Fruit fly (Drosophila melanogaster) whole organism, adult: ENCODE measurements around the gene Hmt4-20.
A peak's percentile ranks its signal among the peaks of the same experiment; 100 is the strongest.

Source experiments
- CG11617 ChIP-seq: fragments of 200-800 bp; sonication (Bioruptor generic); optimal IDR thresholded peaks from 2 replicates; lab custom pipeline; 2017; ENCODE audit warnings: mild to moderate bottlenecking, missing biosample characterization, missing genetic modification reagents, missing genetic modification characterization
- CG12768 ChIP-seq: fragments of 200-800 bp; sonication (Bioruptor generic); optimal IDR thresholded peaks from 2 replicates; lab custom pipeline; 2017; ENCODE audit warnings: missing biosample characterization, missing genetic modification characterization, mild to moderate bottlenecking, moderate library complexity, missing genetic modification reagents
- CG14711 ChIP-seq: fragments of 200-800 bp; sonication (Bioruptor generic); optimal IDR thresholded peaks from 2 replicates; lab custom pipeline; 2018; ENCODE audit warnings: missing biosample characterization, mild to moderate bottlenecking, missing genetic modification characterization, moderate library complexity
- CG1620 ChIP-seq: fragments of 200-800 bp; sonication (Bioruptor generic); optimal IDR thresholded peaks from 2 replicates; lab custom pipeline; 2016; ENCODE audit warnings: missing biosample characterization, missing genetic modification characterization
- CG33017 ChIP-seq: fragments of 200-800 bp; sonication (Bioruptor generic); optimal IDR thresholded peaks from 2 replicates; lab custom pipeline; 2018; ENCODE audit warnings: missing biosample characterization, mild to moderate bottlenecking, missing genetic modification characterization, moderate library complexity
- CG5204 ChIP-seq: fragments of 200-800 bp; sonication (Bioruptor generic); optimal IDR thresholded peaks from 2 replicates; lab custom pipeline; 2016; ENCODE audit warnings: missing biosample characterization, missing genetic modification characterization
- CG7045 ChIP-seq: fragments of 200-800 bp; sonication (Bioruptor generic); optimal IDR thresholded peaks from 2 replicates; lab custom pipeline; 2017; ENCODE audit warnings: missing biosample characterization, mild to moderate bottlenecking, missing genetic modification characterization
- CG7101 ChIP-seq: fragments of 200-800 bp; sonication (Bioruptor generic); optimal IDR thresholded peaks from 2 replicates; lab custom pipeline; 2018; ENCODE audit warnings: missing biosample characterization, mild to moderate bottlenecking, missing genetic modification characterization, moderate library complexity
- Clk ChIP-seq: fragments of 200-800 bp; sonication (Bioruptor generic); optimal IDR thresholded peaks from 2 replicates; lab custom pipeline; 2017; ENCODE audit warnings: missing biosample characterization, missing genetic modification characterization
- Crg-1 ChIP-seq: fragments of 200-800 bp; sonication (Bioruptor generic); optimal IDR thresholded peaks from 2 replicates; lab custom pipeline; 2016; ENCODE audit warnings: missing biosample characterization, missing genetic modification characterization
- Hr96 ChIP-seq: fragments of 200-800 bp; sonication (Bioruptor generic); optimal IDR thresholded peaks from 2 replicates; lab custom pipeline; 2016; ENCODE audit warnings: missing biosample characterization, missing genetic modification characterization
- Mnt ChIP-seq: fragments of 200-800 bp; sonication (Bioruptor generic); optimal IDR thresholded peaks from 2 replicates; lab custom pipeline; 2016; ENCODE audit warnings: missing biosample characterization, mild to moderate bottlenecking, missing genetic modification characterization
- bab1 ChIP-seq: fragments of 200-800 bp; sonication (Bioruptor generic); optimal IDR thresholded peaks from 3 replicates; lab custom pipeline; 2019; ENCODE audit warnings: missing biosample characterization, mild to moderate bottlenecking, missing genetic modification characterization, moderate library complexity
- cic ChIP-seq: fragments of 200-800 bp; sonication (Bioruptor generic); optimal IDR thresholded peaks from 2 replicates; lab custom pipeline; 2017; ENCODE audit warnings: missing biosample characterization, mild to moderate bottlenecking, missing genetic modification characterization, moderate library complexity
- cnc ChIP-seq, 2 experiments: fragments of >200 bp; optimal IDR thresholded peaks; 2 replicates each; lab custom pipeline; 2017
- kay ChIP-seq: fragments of 200-800 bp; sonication (Bioruptor generic); peaks from one replicate; lab custom pipeline; 2016; ENCODE audit warnings: missing biosample characterization, missing genetic modification characterization, borderline replicate concordance
- ovo ChIP-seq: fragments of 200-800 bp; sonication (Bioruptor generic); optimal IDR thresholded peaks from 2 replicates; lab custom pipeline; 2016; ENCODE audit warnings: missing biosample characterization, missing genetic modification characterization
- pad ChIP-seq: fragments of 200-800 bp; sonication (Bioruptor generic); optimal IDR thresholded peaks from 3 replicates; lab custom pipeline; 2017; ENCODE audit warnings: missing biosample characterization, missing genetic modification characterization, mild to moderate bottlenecking, moderate library complexity, missing genetic modification reagents
- tj ChIP-seq: fragments of 200-800 bp; sonication (Bioruptor generic); optimal IDR thresholded peaks from 3 replicates; lab custom pipeline; 2017; ENCODE audit warnings: missing biosample characterization, mild to moderate bottlenecking, missing genetic modification characterization, moderate library complexity
- toe ChIP-seq: fragments of 200-800 bp; sonication (Bioruptor generic); optimal IDR thresholded peaks from 2 replicates; lab custom pipeline; 2016; ENCODE audit warnings: missing biosample characterization, missing genetic modification characterization

Hmt4-20 gene

dm6 chrX:616761-617476 lies 38.9 kb downstream of the Hmt4-20 start:
- TF ChIP-seq toe (GFP tag; lab: Kevin White, UChicago): no peak
- peak; percentile 22 for TF ChIP-seq CG7101 (tag; lab: Kevin White, UChicago)
- peak; percentile 34 for TF ChIP-seq bab1 (GFP tag; lab: Kevin White, UChicago)

dm6 chrX:610048-610447 lies 45.8 kb downstream of the Hmt4-20 start:
- TF ChIP-seq Hr96 (GFP tag; lab: Kevin White, UChicago) (no peak), kay (GFP tag; lab: Kevin White, UChicago) (no peak), Clk (no peak), CG7045 (GFP tag; lab: Kevin White, UChicago) (no peak), CG14711 (tag; lab: Kevin White, UChicago) (no peak), cnc (optimal IDR thresholded peaks at IDR 0.05; lab: Kevin White, UChicago) (no peak), CG7101 (tag; lab: Kevin White, UChicago) (no peak), CG5204 (no peak), CG11617 (no peak), cic (GFP tag; lab: Kevin White, UChicago) (no peak), Mnt (no peak), CG1620 (GFP tag; lab: Kevin White, UChicago) (no peak), tj (GFP tag; lab: Kevin White, UChicago) (no peak), Crg-1 (GFP tag; lab: Kevin White, UChicago) (no peak), CG33017 (tag; lab: Kevin White, UChicago) (no peak), ovo (GFP tag; lab: Kevin White, UChicago) (no peak), pad (GFP tag; lab: Kevin White, UChicago) (no peak)

- no peak for TF ChIP-seq CG14711 (tag; lab: Kevin White, UChicago)
- no peak for TF ChIP-seq cnc (optimal IDR thresholded peaks at IDR 0.05; lab: Kevin White, UChicago)
- TF ChIP-seq tj (GFP tag; lab: Kevin White, UChicago): no peak
- no peak for TF ChIP-seq ovo (GFP tag; lab: Kevin White, UChicago)
- TF ChIP-seq bab1 (GFP tag; lab: Kevin White, UChicago): no peak
- TF ChIP-seq CG1620 (GFP tag; lab: Kevin White, UChicago): no peak
- TF ChIP-seq cic (GFP tag; lab: Kevin White, UChicago): no peak
- no peak for TF ChIP-seq kay (GFP tag; lab: Kevin White, UChicago)
- no peak for TF ChIP-seq CG7045 (GFP tag; lab: Kevin White, UChicago)
- TF ChIP-seq CG12768: no peak
- TF ChIP-seq CG11617: no peak
Measured at dm6 chrX:601984-602383, 53.8 kb downstream of the Hmt4-20 start.

DNA sequence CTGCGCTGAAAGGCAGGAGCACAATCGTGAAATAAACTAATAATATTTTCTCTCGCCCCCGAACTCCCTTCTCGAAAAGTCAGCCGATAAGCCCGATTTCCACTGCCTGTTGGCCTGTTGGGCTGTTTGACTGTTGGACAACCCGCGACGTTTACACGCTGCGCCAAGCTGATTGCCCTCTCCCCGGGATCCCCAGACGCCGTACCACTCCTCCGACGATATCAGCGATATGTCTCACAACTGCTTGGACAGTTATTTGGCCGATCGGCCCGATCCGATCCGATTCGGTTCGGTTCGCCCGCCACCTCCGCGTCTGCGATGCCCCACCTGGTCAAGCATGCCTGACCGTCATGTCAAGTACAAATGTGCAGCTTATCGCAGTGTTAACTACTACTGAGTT lies 56.1 kb downstream of the Hmt4-20 start:
- peak; percentile 26 for TF ChIP-seq CG12768
- peak; percentile 52 for TF ChIP-seq cic (GFP tag; lab: Kevin White, UChicago)
- TF ChIP-seq toe (GFP tag; lab: Kevin White, UChicago): no peak
- TF ChIP-seq CG33017 (tag; lab: Kevin White, UChicago): no peak
- TF ChIP-seq ovo (GFP tag; lab: Kevin White, UChicago): peak; percentile 48
- TF ChIP-seq Crg-1 (GFP tag; lab: Kevin White, UChicago): no peak
- no peak for TF ChIP-seq kay (GFP tag; lab: Kevin White, UChicago)
- no peak for TF ChIP-seq tj (GFP tag; lab: Kevin White, UChicago)
- no peak for TF ChIP-seq CG11617
- no peak for TF ChIP-seq cnc (optimal IDR thresholded peaks at IDR 0.05; lab: Kevin White, UChicago)
- TF ChIP-seq CG7101 (tag; lab: Kevin White, UChicago): peak; percentile 14
- TF ChIP-seq CG7045 (GFP tag; lab: Kevin White, UChicago): no peak
- TF ChIP-seq CG5204: no peak
- TF ChIP-seq bab1 (GFP tag; lab: Kevin White, UChicago): no peak
- TF ChIP-seq CG14711 (tag; lab: Kevin White, UChicago): no peak
- no peak for TF ChIP-seq CG1620 (GFP tag; lab: Kevin White, UChicago)
- peak; percentile 12 for TF ChIP-seq Mnt
- TF ChIP-seq Clk: no peak
- peak; percentile 24 for TF ChIP-seq Hr96 (GFP tag; lab: Kevin White, UChicago)
